Fruit fly (Drosophila melanogaster): Measurements from ENCODE around the gene Kap-alpha3.
A peak's percentile ranks its signal among the peaks of the same experiment; 100 is the strongest.

Kap-alpha3 gene

dm6 chr3R:9533181-9534124 lies 44.1 kb downstream of the Kap-alpha3 start (continued):
- TF ChIP-seq Sry-β (GFP tag; optimal IDR thresholded peaks at IDR 0.05) (peak; percentile 71), CG3163 (GFP tag; optimal IDR thresholded peaks at IDR 0.05) (peak; percentile 63), pb (GFP tag; optimal IDR thresholded peaks at IDR 0.05) (peak; percentile 91), ind (GFP tag; optimal IDR thresholded peaks at IDR 0.05) (peak; percentile 96), crol (GFP tag; IDR thresholded peaks at IDR 0.05) (no peak), Sry-δ (GFP tag; optimal IDR thresholded peaks at IDR 0.05) (peak; percentile 41), peb (GFP tag; IDR thresholded peaks at IDR 0.05) (peak; percentile 47; the same call in 1 of the 2 replicates), CG13123 (GFP tag; optimal IDR thresholded peaks at IDR 0.05) (peak; percentile 87), fu2 (GFP tag; optimal IDR thresholded peaks at IDR 0.05) (peak; percentile 89), CG3065 (GFP tag; optimal IDR thresholded peaks at IDR 0.05) (peak; percentile 67), bab2 (GFP tag; optimal IDR thresholded peaks at IDR 0.05) (peak; percentile 88), insv (GFP tag; optimal IDR thresholded peaks at IDR 0.05) (peak; percentile 40 to 78), pho (GFP tag; optimal IDR thresholded peaks at IDR 0.05) (peak; percentile 95), CG11085 (GFP tag; IDR thresholded peaks at IDR 0.05) (peak; percentile 80), tio (GFP tag; optimal IDR thresholded peaks at IDR 0.05) (peak; percentile 97), Hmx (GFP tag; optimal IDR thresholded peaks at IDR 0.05) (peak; percentile 91), btn (GFP tag; optimal IDR thresholded peaks at IDR 0.05) (peak; percentile 80), Med (GFP tag) (peak; percentile 97), Aef1 (GFP tag; IDR thresholded peaks at IDR 0.05) (peak; percentile 84), bsh (GFP tag; optimal IDR thresholded peaks at IDR 0.05) (peak; percentile 83 to 96), dpn (GFP tag; optimal IDR thresholded peaks at IDR 0.05) (peak; percentile 94 to 95), az2 (GFP tag; optimal IDR thresholded peaks at IDR 0.05) (peak; percentile 95), emc (GFP tag; optimal IDR thresholded peaks at IDR 0.05) (peak; percentile 87), kay (GFP tag; optimal IDR thresholded peaks at IDR 0.05) (peak; percentile 96), CG2129 (GFP tag; IDR thresholded peaks at IDR 0.05; ENCODE audit: partially characterized antibody) (no peak), vnd (GFP tag; IDR thresholded peaks at IDR 0.05; ENCODE audit: partially characterized antibody) (0 out of 3 replicates have a peak, but pooled peaks have one; percentile 28), CG10654 (GFP tag; optimal IDR thresholded peaks at IDR 0.05) (peak; percentile 95), CG11504 (tag; optimal IDR thresholded peaks at IDR 0.05) (peak; percentile 97), slou (GFP tag; optimal IDR thresholded peaks at IDR 0.05) (peak; percentile 84), YL-1 (GFP tag; optimal IDR thresholded peaks at IDR 0.05) (peak; percentile 85), nerfin-2 (GFP tag; IDR thresholded peaks at IDR 0.05; ENCODE audit: partially characterized antibody) (0 out of 2 replicates have a peak, but pooled peaks have one; percentile 34), ato (GFP tag; IDR thresholded peaks at IDR 0.05; ENCODE audit: partially characterized antibody) (no peak), pzg (GFP tag; optimal IDR thresholded peaks at IDR 0.05) (peak; percentile 17), CG9932 (GFP tag; IDR thresholded peaks at IDR 0.05) (peak; percentile 89), lmd (GFP tag; IDR thresholded peaks at IDR 0.05) (peak; percentile 94), CG7357 (GFP tag; IDR thresholded peaks at IDR 0.05) (peak; percentile 85), CG4328 (GFP tag; optimal IDR thresholded peaks at IDR 0.05) (peak; percentile 98), zfh1 (GFP tag; IDR thresholded peaks at IDR 0.05) (peak; percentile 83), BEAF-32 (GFP tag; optimal IDR thresholded peaks at IDR 0.05) (peak; percentile 11), CG17328 (GFP tag; IDR thresholded peaks at IDR 0.05) (peak; percentile 78), HHEX (GFP tag; optimal IDR thresholded peaks at IDR 0.05) (peak; percentile 97), kni (GFP tag; optimal IDR thresholded peaks at IDR 0.05) (peak; percentile 88), CG8765 (GFP tag; IDR thresholded peaks at IDR 0.05) (peak; percentile 39; the same call in 1 of the 2 replicates), Elba2 (GFP tag; optimal IDR thresholded peaks at IDR 0.05) (peak; percentile 62), CG30431 (GFP tag; optimal IDR thresholded peaks at IDR 0.05) (peak; percentile 89), chif (GFP tag; optimal IDR thresholded peaks at IDR 0.05) (peak; percentile 89 to 90), grau (tag; optimal IDR thresholded peaks at IDR 0.05) (peak; percentile 95), CG15514 (GFP tag; optimal IDR thresholded peaks at IDR 0.05) (peak; percentile 83)

All from whole organism, embryonic.